Fruit fly (Drosophila melanogaster) whole organism, embryonic: Measurements from ENCODE around the gene CG6465.

ENCODE experiments used
- Aef1 ChIP-seq: fragments of 200-800 bp; sonication (Bioruptor generic); IDR thresholded peaks from 3 replicates; pipeline ENCODE4 v1.3.6; 2022; ENCODE audit warnings: missing biosample characterization, missing genetic modification characterization
- CG11695 ChIP-seq: fragments of 200-800 bp; sonication (Bioruptor generic); IDR thresholded peaks from 3 replicates; pipeline ENCODE4 v1.3.6; 2022; ENCODE audit warnings: missing biosample characterization, missing genetic modification characterization
- CG12391 ChIP-seq: fragments of 200-800 bp; sonication (Bioruptor generic); optimal IDR thresholded peaks from 3 replicates; lab custom pipeline; 2018; ENCODE audit warnings: missing biosample characterization, mild to moderate bottlenecking, missing genetic modification characterization, moderate library complexity
- CG15011 ChIP-seq: fragments of 200-800 bp; sonication (Bioruptor generic); optimal IDR thresholded peaks from 3 replicates; lab custom pipeline; 2018; ENCODE audit warnings: missing biosample characterization, mild to moderate bottlenecking, missing genetic modification characterization
- CG1602 ChIP-seq: fragments of 200-800 bp; sonication (Bioruptor generic); optimal IDR thresholded peaks from 3 replicates; lab custom pipeline; 2016; ENCODE audit warnings: missing biosample characterization, missing genetic modification characterization
- CG16815 ChIP-seq: fragments of 200-800 bp; sonication (Bioruptor generic); optimal IDR thresholded peaks from 3 replicates; lab custom pipeline; 2017; ENCODE audit warnings: missing biosample characterization, mild to moderate bottlenecking, missing genetic modification characterization
- CG17186 ChIP-seq: fragments of 200-800 bp; sonication (Bioruptor generic); optimal IDR thresholded peaks from 3 replicates; lab custom pipeline; 2017; ENCODE audit warnings: missing biosample characterization, missing genetic modification reagents, missing genetic modification characterization
- CG17802 ChIP-seq: fragments of 200-800 bp; sonication (Bioruptor generic); optimal IDR thresholded peaks from 2 replicates; lab custom pipeline; 2018; ENCODE audit warnings: missing biosample characterization, mild to moderate bottlenecking, missing genetic modification characterization, moderate library complexity
- CG17829 ChIP-seq: fragments of 200-800 bp; optimal IDR thresholded peaks from 2 replicates; lab custom pipeline; 2019; ENCODE audit warnings: missing biosample characterization, mild to moderate bottlenecking, missing genetic modification characterization, moderate library complexity
- CG18262 ChIP-seq: fragments of 200-800 bp; optimal IDR thresholded peaks from 3 replicates; lab custom pipeline; 2019; ENCODE audit warnings: missing biosample characterization, mild to moderate bottlenecking, missing genetic modification characterization, moderate library complexity
- CG2116 ChIP-seq: fragments of 200-800 bp; sonication (Bioruptor generic); optimal IDR thresholded peaks from 3 replicates; lab custom pipeline; 2018; ENCODE audit warnings: missing biosample characterization, mild to moderate bottlenecking, missing genetic modification characterization
- CG2202 ChIP-seq: fragments of 200-800 bp; sonication (Bioruptor generic); optimal IDR thresholded peaks from 2 replicates; lab custom pipeline; 2018; ENCODE audit warnings: missing biosample characterization, mild to moderate bottlenecking, missing genetic modification characterization
- CG32767 ChIP-seq: fragments of 200-800 bp; sonication (Bioruptor generic); IDR thresholded peaks from 2 replicates; pipeline ENCODE4 v1.3.6; 2022; ENCODE audit warnings: missing biosample characterization, missing genetic modification characterization
- CG5245 ChIP-seq: fragments of 200-800 bp; sonication (Bioruptor generic); optimal IDR thresholded peaks from 3 replicates; lab custom pipeline; 2016; ENCODE audit warnings: missing biosample characterization, missing genetic modification characterization
- CG6254 ChIP-seq: fragments of 200-800 bp; sonication (Bioruptor generic); optimal IDR thresholded peaks from 3 replicates; lab custom pipeline; 2017; ENCODE audit warnings: mild to moderate bottlenecking, missing biosample characterization, missing genetic modification reagents, missing genetic modification characterization
- CG6689 ChIP-seq: fragments of 200-800 bp; sonication (Bioruptor generic); IDR thresholded peaks from 2 replicates; pipeline ENCODE4 v1.3.6; 2022; ENCODE audit warnings: missing biosample characterization, missing genetic modification characterization
- CG7271 ChIP-seq: fragments of 200-800 bp; sonication (Bioruptor generic); optimal IDR thresholded peaks from 2 replicates; lab custom pipeline; 2018; ENCODE audit warnings: missing biosample characterization, mild to moderate bottlenecking, missing genetic modification characterization, moderate library complexity
- CG7556 ChIP-seq: fragments of 200-800 bp; sonication (Bioruptor generic); optimal IDR thresholded peaks from 2 replicates; lab custom pipeline; 2017; ENCODE audit warnings: missing biosample characterization, mild to moderate bottlenecking, missing genetic modification characterization
- CG9727 ChIP-seq: fragments of 200-800 bp; sonication (Bioruptor generic); optimal IDR thresholded peaks from 3 replicates; lab custom pipeline; 2017; ENCODE audit warnings: missing biosample characterization, mild to moderate bottlenecking, missing genetic modification characterization
- D19B ChIP-seq: fragments of 200-800 bp; sonication (Bioruptor generic); optimal IDR thresholded peaks from 2 replicates; lab custom pipeline; 2017; ENCODE audit warnings: missing biosample characterization, mild to moderate bottlenecking, missing genetic modification characterization
- Deaf1 ChIP-seq: fragments of 200-800 bp; optimal IDR thresholded peaks from 3 replicates; lab custom pipeline; 2019; ENCODE audit warnings: missing biosample characterization, mild to moderate bottlenecking, missing genetic modification characterization, moderate library complexity
- Ets65A ChIP-seq: fragments of 200-800 bp; sonication (Bioruptor generic); peaks from one replicate; lab custom pipeline; 2016; ENCODE audit warnings: missing biosample characterization, missing genetic modification characterization
- HLH3B ChIP-seq: fragments of 200-800 bp; sonication (Bioruptor generic); IDR thresholded peaks from 2 replicates; pipeline ENCODE4 v1.3.6; 2022; ENCODE audit warnings: missing biosample characterization, missing genetic modification characterization
- Hr39 ChIP-seq: fragments of >200 bp; optimal IDR thresholded peaks from 2 replicates; lab custom pipeline; 2017
- Kr ChIP-seq: fragments of 200-800 bp; sonication (Bioruptor generic); optimal IDR thresholded peaks from 2 replicates; lab custom pipeline; 2017; ENCODE audit warnings: missing biosample characterization, mild to moderate bottlenecking, missing genetic modification characterization
- Myb ChIP-seq: fragments of 200-800 bp; sonication (Bioruptor generic); optimal IDR thresholded peaks from 2 replicates; lab custom pipeline; 2016; ENCODE audit warnings: missing biosample characterization, missing genetic modification characterization
- NfI ChIP-seq: fragments of 200-800 bp; sonication (Bioruptor generic); optimal IDR thresholded peaks from 3 replicates; lab custom pipeline; 2018; ENCODE audit warnings: missing biosample characterization, mild to moderate bottlenecking, missing genetic modification characterization, moderate library complexity
- Oli ChIP-seq: fragments of 200-800 bp; sonication (Bioruptor generic); optimal IDR thresholded peaks from 2 replicates; lab custom pipeline; 2018; ENCODE audit warnings: missing biosample characterization, mild to moderate bottlenecking, missing genetic modification characterization, moderate library complexity
- Pdp1 ChIP-seq, 2 experiments: fragments of 200-800 bp; sonication (Bioruptor generic); optimal IDR thresholded peaks; 3 replicates each; lab custom pipeline; 2016; ENCODE audit warnings: missing biosample characterization in 2 of 2, missing genetic modification characterization in 2 of 2, mild to moderate bottlenecking in 1 of 2, moderate library complexity in 1 of 2
- Sin3A ChIP-seq: fragments of >200 bp; optimal IDR thresholded peaks from 2 replicates; lab custom pipeline; 2018
- Sox102F ChIP-seq: fragments of 200-800 bp; sonication (Bioruptor generic); optimal IDR thresholded peaks from 2 replicates; lab custom pipeline; 2018; ENCODE audit warnings: missing biosample characterization, mild to moderate bottlenecking, missing genetic modification characterization, moderate library complexity
- Xbp1 ChIP-seq: fragments of 200-800 bp; sonication (Bioruptor generic); optimal IDR thresholded peaks from 3 replicates; lab custom pipeline; 2016; ENCODE audit warnings: missing biosample characterization, mild to moderate bottlenecking, missing genetic modification characterization
- ara ChIP-seq: fragments of 200-800 bp; sonication (Bioruptor generic); IDR thresholded peaks from 2 replicates; pipeline ENCODE4 v1.3.6; 2022; ENCODE audit warnings: missing biosample characterization, missing genetic modification characterization
- ato ChIP-seq: fragments of 200-800 bp; sonication (Bioruptor generic); IDR thresholded peaks from 2 replicates; pipeline ENCODE4 v1.3.6; 2022; ENCODE audit warnings: missing biosample characterization, missing genetic modification characterization; ENCODE audit not compliant: partially characterized antibody
- bsh ChIP-seq, 2 experiments: fragments of 200-800 bp; sonication (Bioruptor generic); optimal IDR thresholded peaks; 2 replicates each; lab custom pipeline; 2017 to 2018; ENCODE audit warnings: mild to moderate bottlenecking in 2 of 2, missing biosample characterization in 2 of 2, missing genetic modification characterization in 2 of 2, moderate library complexity in 1 of 2
- cato ChIP-seq: fragments of 200-800 bp; sonication (Bioruptor generic); optimal IDR thresholded peaks from 2 replicates; lab custom pipeline; 2016; ENCODE audit warnings: missing biosample characterization, missing genetic modification characterization, borderline replicate concordance
- dmrt11E ChIP-seq: fragments of 200-800 bp; sonication (Bioruptor generic); optimal IDR thresholded peaks from 3 replicates; lab custom pipeline; 2018; ENCODE audit warnings: missing biosample characterization, mild to moderate bottlenecking, missing genetic modification characterization, moderate library complexity
- dmrt99B ChIP-seq: fragments of 200-800 bp; sonication (Bioruptor generic); optimal IDR thresholded peaks from 2 replicates; lab custom pipeline; 2018; ENCODE audit warnings: missing biosample characterization, mild to moderate bottlenecking, missing genetic modification characterization, moderate library complexity
- ftz-f1 ChIP-seq: fragments of 200-800 bp; sonication (Bioruptor generic); optimal IDR thresholded peaks from 2 replicates; lab custom pipeline; 2016; ENCODE audit warnings: missing biosample characterization, missing genetic modification characterization
- gsb-n ChIP-seq: fragments of 200-800 bp; sonication (Bioruptor generic); optimal IDR thresholded peaks from 3 replicates; lab custom pipeline; 2018; ENCODE audit warnings: missing biosample characterization, mild to moderate bottlenecking, missing genetic modification characterization
- jigr1 ChIP-seq: fragments of 200-800 bp; sonication (Bioruptor generic); IDR thresholded peaks from 3 replicates; pipeline ENCODE4 v1.3.6; 2022; ENCODE audit warnings: missing biosample characterization, missing genetic modification characterization
- lab ChIP-seq: fragments of 200-800 bp; sonication (Bioruptor generic); optimal IDR thresholded peaks from 3 replicates; lab custom pipeline; 2017; ENCODE audit warnings: missing biosample characterization, missing genetic modification characterization, mild to moderate bottlenecking, moderate library complexity, missing genetic modification reagents
- mam ChIP-seq: fragments of 200-800 bp; sonication (Bioruptor generic); optimal IDR thresholded peaks from 3 replicates; lab custom pipeline; 2016; ENCODE audit warnings: missing biosample characterization, missing genetic modification characterization
- nerfin-1 ChIP-seq: fragments of 200-800 bp; sonication (Bioruptor generic); optimal IDR thresholded peaks from 3 replicates; lab custom pipeline; 2019; ENCODE audit warnings: missing biosample characterization, mild to moderate bottlenecking, missing genetic modification characterization, moderate library complexity
- nmo ChIP-seq: fragments of 200-800 bp; sonication (Bioruptor generic); optimal IDR thresholded peaks from 2 replicates; lab custom pipeline; 2018; ENCODE audit warnings: missing biosample characterization, mild to moderate bottlenecking, missing genetic modification characterization, moderate library complexity
- prd ChIP-seq, 3 experiments: fragments of >200 bp in 2 of 3; fragments of 200-800 bp in 1 of 3; sonication (Bioruptor generic) in 1 of 3; optimal IDR thresholded peaks in 2 of 3; IDR thresholded peaks in 1 of 3; 2 replicates in 2 of 3; 3 replicates in 1 of 3; pipeline versions ENCODE4 v1.3.6 to Lab custom; 2017 to 2022; ENCODE audit warnings: missing biosample characterization in 1 of 3, missing genetic modification characterization in 1 of 3
- row ChIP-seq: fragments of 200-800 bp; sonication (Bioruptor generic); IDR thresholded peaks from 3 replicates; pipeline ENCODE4 v1.3.6; 2022; ENCODE audit warnings: missing biosample characterization, missing genetic modification characterization
- sim ChIP-seq: fragments of 200-800 bp; sonication (Bioruptor generic); IDR thresholded peaks from 2 replicates; pipeline ENCODE4 v1.3.6; 2022; ENCODE audit warnings: missing biosample characterization, missing genetic modification characterization
- sob ChIP-seq: fragments of 200-800 bp; sonication (Bioruptor generic); IDR thresholded peaks from 2 replicates; pipeline ENCODE4 v1.3.6; 2022; ENCODE audit warnings: missing biosample characterization, missing genetic modification characterization
- z ChIP-seq: fragments of 200-800 bp; sonication (Bioruptor generic); IDR thresholded peaks from 3 replicates; pipeline ENCODE4 v1.3.6; 2022; ENCODE audit warnings: missing biosample characterization, missing genetic modification characterization
- zfh2 ChIP-seq: fragments of 200-800 bp; sonication (Bioruptor generic); optimal IDR thresholded peaks from 2 replicates; lab custom pipeline; 2016; ENCODE audit warnings: missing biosample characterization, missing genetic modification characterization

The CG6465 gene

DNA sequence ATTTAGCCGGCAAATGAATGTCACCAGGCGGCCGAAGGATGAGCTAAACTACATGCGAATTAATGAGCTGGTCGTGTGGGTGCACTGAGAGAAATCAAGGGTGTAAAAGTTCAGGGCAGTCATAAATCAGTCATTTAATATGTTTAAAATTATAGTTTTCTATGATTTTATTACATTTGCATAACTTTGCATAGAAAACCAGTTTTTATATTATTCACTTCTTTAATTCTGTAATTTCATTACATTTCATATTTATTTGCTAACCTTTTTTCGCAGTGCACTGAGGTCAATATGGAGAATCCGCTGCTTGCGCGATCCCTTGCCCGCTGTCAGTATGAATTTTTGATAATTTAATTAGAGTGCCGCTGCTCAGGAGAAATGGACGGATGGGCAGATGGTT lies 35.8 kb downstream of the CG6465 start (continued):
- no peak for TF ChIP-seq prd (optimal IDR thresholded peaks at IDR 0.05; lab: Kevin White, UChicago)
- TF ChIP-seq prd (GFP tag; IDR thresholded peaks at IDR 0.05; lab: Robert Waterston, UW), result peak; percentile 87
- TF ChIP-seq nerfin-1, result no peak
- no peak for TF ChIP-seq sim
- TF ChIP-seq CG9727, result peak; percentile 74
- peak; percentile 37 for TF ChIP-seq CG2202 (tag; lab: Kevin White, UChicago)
- peak; percentile 90 for TF ChIP-seq Ets65A (GFP tag; lab: Kevin White, UChicago)
- TF ChIP-seq gsb-n (tag; lab: Kevin White, UChicago), result peak; percentile 32
- TF ChIP-seq CG11695 (GFP tag; lab: Robert Waterston, UW), result 0 out of 3 replicates have a peak, but pooled peaks have one; percentile 44
- peak; percentile 17; the same call in 1 of the 2 replicates for TF ChIP-seq ara (GFP tag; lab: Robert Waterston, UW)
- peak; percentile 53 for TF ChIP-seq CG7271 (tag; lab: Kevin White, UChicago)
- peak; percentile 66 for TF ChIP-seq CG12391 (tag; lab: Kevin White, UChicago)
- 0 out of 2 replicates have a peak, but pooled peaks have one; percentile 29 for TF ChIP-seq CG32767 (GFP tag; lab: Robert Waterston, UW)
- peak; percentile 51 for TF ChIP-seq Sox102F
- no peak for TF ChIP-seq sob (GFP tag; lab: Robert Waterston, UW)
- TF ChIP-seq mam, result no peak
- peak; percentile 49 for TF ChIP-seq Oli (tag; lab: Kevin White, UChicago)
- no peak for TF ChIP-seq zfh2 (GFP tag; lab: Kevin White, UChicago)
- no peak for TF ChIP-seq CG17802 (tag; lab: Kevin White, UChicago)
- TF ChIP-seq CG6254, result peak; percentile 40
- TF ChIP-seq HLH3B (GFP tag; lab: Robert Waterston, UW), result no peak
- TF ChIP-seq lab (GFP tag; lab: Kevin White, UChicago), result peak; percentile 40
- peak; percentile 73 for TF ChIP-seq row (GFP tag; lab: Robert Waterston, UW)
- TF ChIP-seq NfI (GFP tag; lab: Kevin White, UChicago), result no peak
- peak; percentile 27 for TF ChIP-seq CG1602 (GFP tag; lab: Kevin White, UChicago)
- peak; percentile 56 for TF ChIP-seq CG17829 (tag; lab: Kevin White, UChicago)
- TF ChIP-seq Deaf1 (tag; lab: Kevin White, UChicago), result no peak
- TF ChIP-seq Kr (GFP tag; lab: Kevin White, UChicago), result no peak
- TF ChIP-seq CG6689, result peak; percentile 47
- no peak for TF ChIP-seq ftz-f1 (GFP tag; lab: Kevin White, UChicago)
- no peak for TF ChIP-seq jigr1 (GFP tag; lab: Robert Waterston, UW)
- no peak for TF ChIP-seq Hr39
- no peak for TF ChIP-seq Myb (GFP tag; lab: Kevin White, UChicago)
- TF ChIP-seq nmo (GFP tag; lab: Kevin White, UChicago), result peak; percentile 45
- TF ChIP-seq CG7556, result peak; percentile 51
- TF ChIP-seq Aef1 (GFP tag; lab: Robert Waterston, UW), result no peak
- peak in 1 of 2 experiments; percentile 60 for TF ChIP-seq bsh (GFP tag; optimal IDR thresholded peaks at IDR 0.05; lab: Kevin White, UChicago)
- TF ChIP-seq Sin3A (lab: Kevin White, UChicago), result no peak
- no peak for TF ChIP-seq D19B (GFP tag; lab: Kevin White, UChicago)
- TF ChIP-seq Pdp1 (GFP tag; optimal IDR thresholded peaks at IDR 0.05; lab: Kevin White, UChicago), result peak in 1 of 2 experiments; percentile 4
- TF ChIP-seq CG16815, result peak; percentile 26
- peak; percentile 44 for TF ChIP-seq Xbp1 (GFP tag; lab: Kevin White, UChicago)
- TF ChIP-seq CG17186, result no peak
- TF ChIP-seq dmrt99B, result peak; percentile 49
- peak; percentile 3 for TF ChIP-seq CG2116 (GFP tag; lab: Kevin White, UChicago)
- TF ChIP-seq dmrt11E (tag; lab: Kevin White, UChicago), result peak; percentile 81
- no peak for TF ChIP-seq ato (GFP tag; lab: Robert Waterston, UW)
- TF ChIP-seq z, result no peak
- TF ChIP-seq cato, result no peak
- TF ChIP-seq CG18262 (tag; lab: Kevin White, UChicago), result peak; percentile 72
- no peak for TF ChIP-seq CG15011 (GFP tag; lab: Kevin White, UChicago)
- TF ChIP-seq CG5245 (GFP tag; lab: Kevin White, UChicago), result peak; percentile 33
